Worm (Caenorhabditis elegans): ENCODE measurements around the gene spp-21.

- TF ChIP-seq zag-1 (tag; optimal IDR thresholded peaks at IDR 0.05) = no peak
- no peak for TF ChIP-seq nhr-11 (tag; optimal IDR thresholded peaks at IDR 0.05)
- no peak for TF ChIP-seq ztf-4 (tag; optimal IDR thresholded peaks at IDR 0.05)
- TF ChIP-seq nhr-77 (tag; optimal IDR thresholded peaks at IDR 0.05) = no peak
- TF ChIP-seq F13H6.1 (tag; optimal IDR thresholded peaks at IDR 0.05) = peak; percentile 77
- TF ChIP-seq lin-39 (tag; optimal IDR thresholded peaks at IDR 0.05) = no peak
- TF ChIP-seq unc-39 (tag; optimal IDR thresholded peaks at IDR 0.05) = no peak
Observed at ce11 chrX:11478758-11479157, 11.2 kb upstream of the spp-21 start.
